Worm (Caenorhabditis elegans) whole organism, L4 larva: ENCODE measurements around the gene zipt-2.2.

Experiments
- D1046.2 ChIP-seq: fragments of 200-800 bp; sonication (Bioruptor generic); IDR thresholded peaks from 2 replicates; pipeline ENCODE4 v1.3.6; 2022; ENCODE audit warnings: missing genetic modification characterization, missing compliant biosample characterization
- R02D3.7 ChIP-seq: fragments of 150-350 bp; sonication (generic microtip); optimal IDR thresholded peaks from 3 replicates; lab custom pipeline; 2014; ENCODE audit warnings: missing biosample characterization, missing genetic modification characterization
- T20F7.1 ChIP-seq: fragments of 200-800 bp; sonication (Bioruptor generic); optimal IDR thresholded peaks from 2 replicates; lab custom pipeline; 2018; ENCODE audit warnings: mild to moderate bottlenecking, missing genetic modification characterization, missing compliant biosample characterization
- T26A8.4 ChIP-seq: fragments of 200-800 bp; sonication (Bioruptor generic); IDR thresholded peaks from 2 replicates; pipeline ENCODE4 v1.3.6; 2022; ENCODE audit warnings: missing genetic modification characterization, missing compliant biosample characterization
- Y5F2A.4 ChIP-seq: fragments of 200-800 bp; sonication (Bioruptor generic); optimal IDR thresholded peaks from 2 replicates; lab custom pipeline; 2018; ENCODE audit warnings: mild to moderate bottlenecking, missing genetic modification characterization, missing compliant biosample characterization
- ZK337.2 ChIP-seq: fragments of 200-800 bp; sonication (Bioruptor generic); IDR thresholded peaks from 2 replicates; pipeline ENCODE4 v1.3.6; 2022; ENCODE audit warnings: missing genetic modification reagents, missing genetic modification characterization, missing compliant biosample characterization
- ama-1 ChIP-seq: fragments of 150-350 bp; optimal IDR thresholded peaks from 2 replicates; lab custom pipeline; 2014; ENCODE audit warnings: inconsistent platforms, mixed read lengths
- ceh-20 ChIP-seq: fragments of 200-800 bp; sonication (Bioruptor generic); IDR thresholded peaks from 2 replicates; pipeline ENCODE4 v1.3.6; 2022; ENCODE audit warnings: missing genetic modification reagents, missing genetic modification characterization, missing compliant biosample characterization
- ceh-32 ChIP-seq: sonication (generic microtip); optimal IDR thresholded peaks from 2 replicates; lab custom pipeline; 2016; ENCODE audit warnings: mild to moderate bottlenecking, missing genetic modification characterization, missing compliant biosample characterization; ENCODE audit not compliant: poor library complexity
- ceh-82 ChIP-seq: sonication (generic microtip); optimal IDR thresholded peaks from 2 replicates; lab custom pipeline; 2017; ENCODE audit warnings: missing biosample characterization, missing genetic modification characterization
- cey-2 ChIP-seq: sonication (generic microtip); optimal IDR thresholded peaks from 3 replicates; lab custom pipeline; 2017; ENCODE audit warnings: missing genetic modification characterization, mild to moderate bottlenecking, missing compliant biosample characterization, antibody characterized with exemption, borderline replicate concordance; ENCODE audit not compliant: insufficient read depth
- ctbp-1 ChIP-seq: fragments of 200-800 bp; sonication (Bioruptor generic); IDR thresholded peaks from 2 replicates; pipeline ENCODE4 v1.3.6; 2022; ENCODE audit warnings: missing genetic modification reagents, missing genetic modification characterization, missing compliant biosample characterization
- daf-19 ChIP-seq: fragments of 200-800 bp; sonication (Bioruptor generic); conservative IDR thresholded peaks from 2 replicates; pipeline ENCODE4 v1.3.6; 2022; ENCODE audit warnings: missing genetic modification characterization, missing compliant biosample characterization
- dmd-6 ChIP-seq: fragments of 200-800 bp; sonication (Bioruptor generic); IDR thresholded peaks from 2 replicates; pipeline ENCODE4 v1.3.6; 2022; ENCODE audit warnings: missing genetic modification reagents, missing genetic modification characterization, missing compliant biosample characterization
- dpl-1 ChIP-seq: fragments of 150-350 bp; optimal IDR thresholded peaks from 2 replicates; lab custom pipeline; 2014; ENCODE audit warnings: missing biosample characterization, missing genetic modification reagents, missing genetic modification characterization
- fkh-10 ChIP-seq: fragments of 150-350 bp; optimal IDR thresholded peaks from 2 replicates; lab custom pipeline; 2014; ENCODE audit warnings: missing biosample characterization, missing genetic modification reagents, missing genetic modification characterization
- gei-8 ChIP-seq: fragments of 200-800 bp; sonication (Bioruptor generic); optimal IDR thresholded peaks from 2 replicates; lab custom pipeline; 2018; ENCODE audit warnings: mild to moderate bottlenecking, missing genetic modification characterization, missing compliant biosample characterization
- hif-1 ChIP-seq, 2 experiments: sonication (generic microtip); optimal IDR thresholded peaks; 2 replicates each; lab custom pipeline; 2016 to 2017; ENCODE audit warnings: missing compliant biosample characterization in 2 of 2, missing genetic modification characterization in 2 of 2, missing genetic modification reagents in 2 of 2, missing genotype in 2 of 2, mild to moderate bottlenecking in 1 of 2
- hlh-11 ChIP-seq: fragments of 200-800 bp; sonication (Bioruptor generic); optimal IDR thresholded peaks from 2 replicates; lab custom pipeline; 2018; ENCODE audit warnings: mild to moderate bottlenecking, missing genetic modification characterization, missing compliant biosample characterization
- lin-13 ChIP-seq: fragments of 150-350 bp; optimal IDR thresholded peaks from 2 replicates; lab custom pipeline; 2014; ENCODE audit warnings: missing biosample characterization, missing genetic modification reagents, missing genetic modification characterization
- lsy-2 ChIP-seq, 2 experiments: fragments of 150-350 bp in 1 of 2; sonication (generic microtip) in 1 of 2; optimal IDR thresholded peaks; 2 replicates each; lab custom pipeline; 2014 to 2017; ENCODE audit warnings: missing biosample characterization in 2 of 2, missing genetic modification characterization in 2 of 2
- mdl-1 ChIP-seq, 2 experiments: fragments of 150-350 bp in 1 of 2; sonication (generic microtip) in 1 of 2; optimal IDR thresholded peaks; 2 replicates each; lab custom pipeline; 2014 to 2017; ENCODE audit warnings: missing biosample characterization in 2 of 2, missing genetic modification characterization in 2 of 2
- mes-2 ChIP-seq: sonication (generic microtip); optimal IDR thresholded peaks from 2 replicates; lab custom pipeline; 2016; ENCODE audit warnings: missing genotype, mild to moderate bottlenecking, missing genetic modification characterization, missing compliant biosample characterization; ENCODE audit not compliant: poor library complexity, severe bottlenecking
- mxl-2 ChIP-seq: fragments of 200-800 bp; sonication (Bioruptor generic); conservative IDR thresholded peaks from 2 replicates; pipeline ENCODE4 v1.3.6; 2022; ENCODE audit warnings: missing genetic modification reagents, missing genetic modification characterization, missing compliant biosample characterization
- nhr-11 ChIP-seq: fragments of 150-350 bp; optimal IDR thresholded peaks from 2 replicates; lab custom pipeline; 2014; ENCODE audit warnings: missing biosample characterization, missing genetic modification characterization
- nhr-237 ChIP-seq: sonication (generic microtip); optimal IDR thresholded peaks from 2 replicates; lab custom pipeline; 2017; ENCODE audit warnings: missing biosample characterization, missing genetic modification characterization
- nhr-42 ChIP-seq: fragments of 200-800 bp; sonication (Bioruptor generic); IDR thresholded peaks from 2 replicates; pipeline ENCODE4 v1.3.6; 2022; ENCODE audit warnings: missing genetic modification characterization, missing compliant biosample characterization
- nhr-48 ChIP-seq: sonication (generic microtip); optimal IDR thresholded peaks from 2 replicates; lab custom pipeline; 2016; ENCODE audit warnings: mild to moderate bottlenecking, missing genetic modification characterization, missing compliant biosample characterization
- nhr-77 ChIP-seq: fragments of 150-350 bp; optimal IDR thresholded peaks from 2 replicates; lab custom pipeline; 2014; ENCODE audit warnings: missing biosample characterization, missing genetic modification characterization
- pha-4 ChIP-seq, 2 experiments: fragments of 150-350 bp in 1 of 2; fragments of 200-800 bp in 1 of 2; sonication (Bioruptor generic) in 1 of 2; IDR thresholded peaks in 1 of 2; optimal IDR thresholded peaks in 1 of 2; 2 replicates each; pipeline versions ENCODE4 v1.3.6 to Lab custom; 2014 to 2022; ENCODE audit warnings: missing genetic modification characterization in 2 of 2, missing genetic modification reagents in 2 of 2, missing biosample characterization in 1 of 2, missing compliant biosample characterization in 1 of 2
- php-3 ChIP-seq: fragments of 200-800 bp; sonication (Bioruptor generic); IDR thresholded peaks from 2 replicates; pipeline ENCODE4 v1.3.6; 2022; ENCODE audit warnings: missing genetic modification reagents, missing genetic modification characterization, missing compliant biosample characterization
- rbr-2 ChIP-seq: sonication (generic microtip); optimal IDR thresholded peaks from 2 replicates; lab custom pipeline; 2016; ENCODE audit warnings: missing genotype, missing genetic modification characterization, missing compliant biosample characterization
- sdz-12 ChIP-seq: fragments of 200-800 bp; sonication (Bioruptor generic); optimal IDR thresholded peaks from 2 replicates; lab custom pipeline; 2018; ENCODE audit warnings: mild to moderate bottlenecking, missing genetic modification characterization, missing compliant biosample characterization
- set-16 ChIP-seq: fragments of 200-800 bp; sonication (Bioruptor generic); IDR thresholded peaks from 2 replicates; pipeline ENCODE4 v1.3.6; 2022; ENCODE audit warnings: missing genetic modification reagents, missing genetic modification characterization, missing compliant biosample characterization
- snpc-1.2 ChIP-seq: fragments of 200-800 bp; sonication (Bioruptor generic); IDR thresholded peaks from 2 replicates; pipeline ENCODE4 v1.3.6; 2022; ENCODE audit warnings: missing genetic modification reagents, missing genetic modification characterization, missing compliant biosample characterization
- snpc-4 ChIP-seq: fragments of 150-350 bp; optimal IDR thresholded peaks from 2 replicates; lab custom pipeline; 2014; ENCODE audit warnings: missing biosample characterization, missing genetic modification characterization
- unc-39 ChIP-seq: sonication (generic microtip); optimal IDR thresholded peaks from 2 replicates; lab custom pipeline; 2017; ENCODE audit warnings: missing biosample characterization, missing genetic modification characterization
- unc-62 ChIP-seq, 3 experiments: fragments of 150-350 bp in 1 of 3; sonication (generic microtip); optimal IDR thresholded peaks in 2 of 3; peaks in 1 of 3; 1 replicate in 1 of 3; 2 replicates in 2 of 3; lab custom pipeline; 2014 to 2017; ENCODE audit warnings: missing biosample characterization in 3 of 3, missing genetic modification characterization in 3 of 3, missing genetic modification reagents in 3 of 3, missing genotype in 1 of 3
- vab-7 ChIP-seq: fragments of 200-800 bp; sonication (Bioruptor generic); IDR thresholded peaks from 2 replicates; pipeline ENCODE4 v1.3.6; 2022; ENCODE audit warnings: missing genetic modification reagents, missing genetic modification characterization, missing compliant biosample characterization
- zfp-3 ChIP-seq: fragments of 200-800 bp; sonication (Bioruptor generic); conservative IDR thresholded peaks from 2 replicates; pipeline ENCODE4 v1.3.6; 2022; ENCODE audit warnings: missing genetic modification reagents, missing genetic modification characterization, missing compliant biosample characterization
- zip-2 ChIP-seq: fragments of 150-350 bp; optimal IDR thresholded peaks from 2 replicates; lab custom pipeline; 2014; ENCODE audit warnings: missing biosample characterization, missing genetic modification characterization
- ztf-7 ChIP-seq: fragments of 150-350 bp; optimal IDR thresholded peaks from 2 replicates; lab custom pipeline; 2014; ENCODE audit warnings: missing biosample characterization, missing genetic modification characterization

Gene zipt-2.2

ce11 chrIV:4210868-4211267, 24.3 kb downstream of the zipt-2.2 start:
- TF ChIP-seq fkh-10 (GFP tag; lab: Kevin White, UChicago) (no peak), nhr-77 (no peak), mdl-1 (tag; optimal IDR thresholded peaks at IDR 0.05; lab: Kevin White, UChicago) (peak; percentile 33 to 67), ctbp-1 (GFP tag; lab: Robert Waterston, UW) (0 out of 2 replicates have a peak, but pooled peaks have one; percentile 20), dmd-6 (GFP tag; lab: Robert Waterston, UW) (no peak), rbr-2 (tag; lab: Kevin White, UChicago) (peak; percentile 44), nhr-42 (GFP tag; lab: Robert Waterston, UW) (no peak), hlh-11 (tag; lab: Kevin White, UChicago) (peak; percentile 2), nhr-11 (tag; lab: Kevin White, UChicago) (no peak), lsy-2 (tag; optimal IDR thresholded peaks at IDR 0.05; lab: Kevin White, UChicago) (peak in 1 of 2 experiments; percentile 5), set-16 (GFP tag; lab: Robert Waterston, UW) (peak; percentile 74), mes-2 (tag; lab: Kevin White, UChicago) (peak; percentile 12), unc-62 (GFP tag; optimal IDR thresholded peaks at IDR 0.05 in 1 of 2; lab: Kevin White, UChicago) (peak in 1 of 2 experiments; percentile 78), unc-62 (tag; optimal IDR thresholded peaks at IDR 0.05; lab: Kevin White, UChicago) (no peak)

DNA sequence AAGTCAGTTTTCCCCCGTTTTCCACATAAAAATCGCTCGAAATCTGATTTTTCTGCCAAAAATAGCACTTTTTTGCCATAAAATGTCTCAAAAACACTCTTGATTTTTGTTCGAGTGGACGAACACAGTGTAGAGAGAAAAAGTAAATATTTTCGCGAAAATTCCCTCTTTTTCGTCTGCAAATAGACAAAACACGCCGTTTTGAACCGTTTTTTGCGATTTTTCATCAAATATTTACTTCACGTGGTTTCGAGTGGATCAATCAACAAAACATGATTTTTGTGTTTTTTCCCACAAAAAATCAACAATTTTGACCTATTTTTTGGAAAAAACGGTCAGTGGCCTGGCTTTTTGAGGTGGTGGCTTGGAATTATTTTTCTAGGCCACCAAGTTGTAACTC, 26.1 kb downstream of the zipt-2.2 start:
- no peak for TF ChIP-seq ceh-32 (tag; lab: Kevin White, UChicago)
- TF ChIP-seq pha-4 (GFP tag; IDR thresholded peaks at IDR 0.05; lab: Robert Waterston, UW), result no peak
- TF ChIP-seq pha-4 (tag; optimal IDR thresholded peaks at IDR 0.05; lab: Kevin White, UChicago), result no peak
- TF ChIP-seq ama-1 (lab: Kevin White, UChicago), result no peak
- TF ChIP-seq ztf-7, result no peak
- no peak for TF ChIP-seq T20F7.1
- TF ChIP-seq ceh-82 (tag; lab: Kevin White, UChicago), result no peak
- no peak for TF ChIP-seq D1046.2 (GFP tag; lab: Robert Waterston, UW)
- TF ChIP-seq mxl-2 (GFP tag; lab: Robert Waterston, UW), result no peak
- no peak for TF ChIP-seq ZK337.2 (GFP tag; lab: Robert Waterston, UW)
- no peak for TF ChIP-seq T26A8.4 (GFP tag; lab: Robert Waterston, UW)

- TF ChIP-seq snpc-1.2 (GFP tag; lab: Robert Waterston, UW), result no peak
- no peak for TF ChIP-seq R02D3.7 (tag; lab: Kevin White, UChicago)
- TF ChIP-seq cey-2 (tag; lab: Kevin White, UChicago), result no peak
- TF ChIP-seq zip-2 (tag; lab: Kevin White, UChicago), result no peak
- no peak for TF ChIP-seq sdz-12
- TF ChIP-seq nhr-237 (tag; lab: Kevin White, UChicago), result no peak
- TF ChIP-seq daf-19 (GFP tag; lab: Robert Waterston, UW), result no peak
- TF ChIP-seq, all 104 proteins: peak for 0
Observed at ce11 chrIV:4207088-4207487, 28.1 kb downstream of the zipt-2.2 start, which contains the start of gene osgn-1. osgn-1 (plus strand) TSS chrIV:4207388.

DNA sequence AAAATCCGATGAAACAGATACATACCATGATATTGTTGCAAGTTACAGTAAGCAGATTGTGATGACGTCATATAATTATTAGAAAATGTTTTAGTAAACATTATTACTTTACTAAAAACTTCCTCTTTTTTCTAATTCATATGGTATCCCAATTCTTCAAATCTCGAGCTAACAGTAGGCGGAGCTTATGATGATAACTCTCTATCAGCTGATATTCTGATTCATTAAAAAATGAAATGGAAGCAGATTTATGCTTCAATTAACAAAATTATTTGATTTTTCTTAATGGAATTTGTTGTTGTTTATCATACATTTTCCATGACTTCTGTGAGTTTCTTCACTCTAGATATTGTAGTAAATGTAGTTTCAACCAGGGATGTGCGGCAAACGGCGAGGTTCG, 30.9 kb downstream of the zipt-2.2 start, which contains the start of gene pax-2:
pax-2 (minus strand) TSS at position 101 of the 400 bp plus-strand sequence.
- TF ChIP-seq php-3, result no peak
- TF ChIP-seq nhr-48 (tag; lab: Kevin White, UChicago), result no peak
- no peak for TF ChIP-seq ceh-82 (tag; lab: Kevin White, UChicago)
- no peak for TF ChIP-seq snpc-4 (tag; lab: Kevin White, UChicago)
- TF ChIP-seq Y5F2A.4, result no peak
- no peak for TF ChIP-seq vab-7 (GFP tag; lab: Robert Waterston, UW)
- TF ChIP-seq unc-39 (tag; lab: Kevin White, UChicago), result no peak
- no peak for TF ChIP-seq gei-8 (GFP tag; lab: Kevin White, UChicago)
- no peak for TF ChIP-seq hif-1 (tag; optimal IDR thresholded peaks at IDR 0.05; lab: Kevin White, UChicago)
- no peak for TF ChIP-seq dpl-1 (GFP tag; lab: Kevin White, UChicago)
- TF ChIP-seq ama-1 (lab: Kevin White, UChicago), result no peak
- TF ChIP-seq ceh-20 (GFP tag; lab: Robert Waterston, UW), result no peak
- no peak for TF ChIP-seq lin-13 (GFP tag; lab: Kevin White, UChicago)
- no peak for TF ChIP-seq zfp-3 (GFP tag; lab: Robert Waterston, UW)
- no peak for TF ChIP-seq cey-2 (tag; lab: Kevin White, UChicago)
